Fruit fly (Drosophila melanogaster) whole organism, pupa: ENCODE data around the gene Spec2.

Experiments
- CG10348 ChIP-seq: fragments of 200-800 bp; sonication (Bioruptor generic); IDR thresholded peaks from 2 replicates; pipeline ENCODE4 v1.3.6; 2022; ENCODE audit warnings: missing biosample characterization, missing genetic modification characterization
- CG12605 ChIP-seq: fragments of 200-800 bp; sonication (Bioruptor generic); IDR thresholded peaks from 2 replicates; pipeline ENCODE4 v1.3.6; 2022; ENCODE audit warnings: missing biosample characterization, missing genetic modification characterization
- CG13204 ChIP-seq: fragments of 200-800 bp; sonication (Bioruptor generic); optimal IDR thresholded peaks from 2 replicates; lab custom pipeline; 2018; ENCODE audit warnings: missing biosample characterization, mild to moderate bottlenecking, missing genetic modification characterization, moderate library complexity
- CG14655 ChIP-seq: fragments of 200-800 bp; sonication (Bioruptor generic); optimal IDR thresholded peaks from 3 replicates; lab custom pipeline; 2017; ENCODE audit warnings: mild to moderate bottlenecking, missing biosample characterization, missing genetic modification reagents, missing genetic modification characterization
- CG15710 ChIP-seq: fragments of 200-800 bp; sonication (Bioruptor generic); optimal IDR thresholded peaks from 2 replicates; lab custom pipeline; 2018; ENCODE audit warnings: missing biosample characterization, mild to moderate bottlenecking, missing genetic modification characterization, moderate library complexity
- CG17806 ChIP-seq: fragments of 200-800 bp; sonication (Bioruptor generic); optimal IDR thresholded peaks from 2 replicates; lab custom pipeline; 2018; ENCODE audit warnings: missing biosample characterization, mild to moderate bottlenecking, missing genetic modification characterization, moderate library complexity
- CG32121 ChIP-seq: fragments of 200-800 bp; sonication (Bioruptor generic); IDR thresholded peaks from 2 replicates; pipeline ENCODE4 v1.3.6; 2022; ENCODE audit warnings: missing biosample characterization, missing genetic modification characterization
- CG34367 ChIP-seq: fragments of 200-800 bp; sonication (Bioruptor generic); optimal IDR thresholded peaks from 2 replicates; lab custom pipeline; 2018; ENCODE audit warnings: missing biosample characterization, mild to moderate bottlenecking, missing genetic modification characterization
- CG4496 ChIP-seq: fragments of 200-800 bp; sonication (Bioruptor generic); IDR thresholded peaks from 3 replicates; pipeline ENCODE4 v1.3.6; 2022; ENCODE audit warnings: missing biosample characterization, missing genetic modification characterization
- CG8159 ChIP-seq: fragments of 200-800 bp; sonication (Bioruptor generic); optimal IDR thresholded peaks from 3 replicates; lab custom pipeline; 2018; ENCODE audit warnings: missing biosample characterization, mild to moderate bottlenecking, missing genetic modification characterization, moderate library complexity
- CG8301 ChIP-seq: fragments of 200-800 bp; sonication (Bioruptor generic); optimal IDR thresholded peaks from 2 replicates; lab custom pipeline; 2018; ENCODE audit warnings: missing biosample characterization, mild to moderate bottlenecking, missing genetic modification characterization
- CG9948 ChIP-seq: fragments of 200-800 bp; sonication (Bioruptor generic); optimal IDR thresholded peaks from 2 replicates; lab custom pipeline; 2018; ENCODE audit warnings: missing biosample characterization, mild to moderate bottlenecking, missing genetic modification characterization, moderate library complexity
- D1 ChIP-seq: fragments of 200-800 bp; sonication (Bioruptor generic); optimal IDR thresholded peaks from 2 replicates; lab custom pipeline; 2018; ENCODE audit warnings: missing biosample characterization, mild to moderate bottlenecking, missing genetic modification characterization, moderate library complexity
- EcR ChIP-seq: fragments of 200-800 bp; sonication (Bioruptor generic); optimal IDR thresholded peaks from 3 replicates; lab custom pipeline; 2019; ENCODE audit warnings: missing biosample characterization, missing genetic modification characterization, mild to moderate bottlenecking, moderate library complexity, missing genetic modification reagents
- Ets98B ChIP-seq: fragments of 200-800 bp; sonication (Bioruptor generic); IDR thresholded peaks from 2 replicates; pipeline ENCODE4 v1.3.6; 2022; ENCODE audit warnings: missing biosample characterization, missing genetic modification characterization
- Pif1A ChIP-seq: fragments of 200-800 bp; sonication (Bioruptor generic); optimal IDR thresholded peaks from 3 replicates; lab custom pipeline; 2016; ENCODE audit warnings: missing biosample characterization, missing genetic modification characterization
- Pif1B ChIP-seq: fragments of 200-800 bp; sonication (Bioruptor generic); optimal IDR thresholded peaks from 3 replicates; lab custom pipeline; 2016; ENCODE audit warnings: missing biosample characterization, missing genetic modification characterization
- Snoo ChIP-seq: fragments of 200-800 bp; sonication (Bioruptor generic); optimal IDR thresholded peaks from 3 replicates; lab custom pipeline; 2017; ENCODE audit warnings: missing biosample characterization, mild to moderate bottlenecking, missing genetic modification characterization, inconsistent platforms
- fd96Ca ChIP-seq: fragments of 200-800 bp; sonication (Bioruptor generic); IDR thresholded peaks from 3 replicates; pipeline ENCODE4 v1.3.6; 2022; ENCODE audit warnings: missing biosample characterization, missing genetic modification characterization
- gl ChIP-seq: fragments of 200-800 bp; sonication (Bioruptor generic); optimal IDR thresholded peaks from 2 replicates; lab custom pipeline; 2018; ENCODE audit warnings: missing biosample characterization, mild to moderate bottlenecking, missing genetic modification characterization
- rn ChIP-seq: fragments of 200-800 bp; sonication (Bioruptor generic); IDR thresholded peaks from 2 replicates; pipeline ENCODE4 v1.3.6; 2022; ENCODE audit warnings: missing biosample characterization, missing genetic modification characterization

The Spec2 gene

dm6 chr3R:5572900-5573665 is 50.8 kb downstream of the Spec2 start:
- TF ChIP-seq CG9948 (tag; lab: Kevin White, UChicago) (peak; percentile 12), CG32121 (no peak), CG15710 (tag; lab: Kevin White, UChicago) (no peak), Pif1B (peak; percentile 30), fd96Ca (GFP tag; lab: Robert Waterston, UW) (0 out of 3 replicates have a peak, but pooled peaks have one; percentile 35), EcR (GFP tag; lab: Kevin White, UChicago) (peak; percentile 83)
- TF ChIP-seq, all 21 proteins: peak for 4

dm6 chr3R:5571756-5572155 is 52.2 kb downstream of the Spec2 start:
- TF ChIP-seq D1 (tag; lab: Kevin White, UChicago) (no peak), EcR (GFP tag; lab: Kevin White, UChicago) (peak; percentile 43), fd96Ca (GFP tag; lab: Robert Waterston, UW) (no peak)

- TF ChIP-seq CG14655 (GFP tag; lab: Kevin White, UChicago) (no peak), CG15710 (tag; lab: Kevin White, UChicago) (no peak), fd96Ca (GFP tag; lab: Robert Waterston, UW) (0 out of 3 replicates have a peak, but pooled peaks have one; percentile 39), rn (GFP tag; lab: Robert Waterston, UW) (no peak), CG12605 (0 out of 2 replicates have a peak, but pooled peaks have one; percentile 1), gl (no peak), EcR (GFP tag; lab: Kevin White, UChicago) (no peak)
These were observed 52.5 kb downstream of the Spec2 start for dm6 chr3R:5571437-5571750.

dm6 chr3R:5570635-5571436 is 53.1 kb downstream of the Spec2 start, which contains the start of gene CRMP:
TSS of gene CRMP (plus strand) at chr3R:5571108.
- TF ChIP-seq CG12605 (peak; percentile 29; the same call in 1 of the 2 replicates), CG32121 (0 out of 2 replicates have a peak, but pooled peaks have one; percentile 21), CG13204 (GFP tag; lab: Kevin White, UChicago) (no peak), CG8301 (tag; lab: Kevin White, UChicago) (peak; percentile 32)
- TF ChIP-seq, all 21 proteins: peak for 3

- TF ChIP-seq Ets98B (peak; percentile 42; the same call in 1 of the 2 replicates), gl (no peak), CG9948 (tag; lab: Kevin White, UChicago) (peak; percentile 23), CG10348 (GFP tag; lab: Robert Waterston, UW) (no peak), CG34367 (tag; lab: Kevin White, UChicago) (peak; percentile 24), fd96Ca (GFP tag; lab: Robert Waterston, UW) (no peak; the same call in 2 of the 3 replicates), CG14655 (GFP tag; lab: Kevin White, UChicago) (no peak), CG15710 (tag; lab: Kevin White, UChicago) (peak; percentile 29), Pif1B (peak; percentile 25), CG8301 (tag; lab: Kevin White, UChicago) (peak; percentile 32), D1 (tag; lab: Kevin White, UChicago) (no peak), Snoo (tag; lab: Kevin White, UChicago) (peak; percentile 36), CG32121 (peak; percentile 60; the same call in 1 of the 2 replicates), CG17806 (tag; lab: Kevin White, UChicago) (peak; percentile 43), Pif1A (GFP tag; lab: Kevin White, UChicago) (no peak), CG12605 (no peak), CG13204 (GFP tag; lab: Kevin White, UChicago) (no peak), rn (GFP tag; lab: Robert Waterston, UW) (peak; percentile 56), CG4496 (GFP tag; lab: Robert Waterston, UW) (peak; percentile 77), EcR (GFP tag; lab: Kevin White, UChicago) (no peak), CG8159 (tag; lab: Kevin White, UChicago) (no peak)
These were observed 55.3 kb downstream of the Spec2 start, which contains the start of the genes CG2931 and Rheb for dm6 chr3R:5568590-5568989. TSS of gene CG2931 (minus strand) at chr3R:5568615. TSS of gene Rheb (plus strand) at chr3R:5568921.
